Fruit fly (Drosophila melanogaster): ENCODE results near the gene CG2200.

The CG2200 gene

dm6 chrX:13130175-13130822, 36.2 kb downstream of the CG2200 start (continued):
- TF ChIP-seq so (GFP tag; IDR thresholded peaks at IDR 0.05): peak; percentile 34; the same call in 1 of the 3 replicates
- no peak for TF ChIP-seq CG17612 (GFP tag; IDR thresholded peaks at IDR 0.05)
- no peak for TF ChIP-seq CG3838 (GFP tag; optimal IDR thresholded peaks at IDR 0.05)
- no peak for TF ChIP-seq sima (GFP tag; optimal IDR thresholded peaks at IDR 0.05)
- TF ChIP-seq h (optimal IDR thresholded peaks at IDR 0.05): no peak
- TF ChIP-seq CG11723 (GFP tag; optimal IDR thresholded peaks at IDR 0.05): peak; percentile 61
- peak; percentile 48 for TF ChIP-seq Lhr (GFP tag; optimal IDR thresholded peaks at IDR 0.05)
- TF ChIP-seq CG10462 (GFP tag; optimal IDR thresholded peaks at IDR 0.05): peak; percentile 22
- TF ChIP-seq pzg (GFP tag; optimal IDR thresholded peaks at IDR 0.05): no peak
- peak; percentile 7 for TF ChIP-seq CG15073 (GFP tag; optimal IDR thresholded peaks at IDR 0.05)
- peak; percentile 27 for TF ChIP-seq CG5245 (GFP tag; optimal IDR thresholded peaks at IDR 0.05)
- TF ChIP-seq eve (GFP tag; optimal IDR thresholded peaks at IDR 0.05): peak in 1 of 2 experiments; percentile 92
- TF ChIP-seq dmrt99B (tag; optimal IDR thresholded peaks at IDR 0.05): peak; percentile 83
- TF ChIP-seq CG4360 (GFP tag; IDR thresholded peaks at IDR 0.05): no peak
- peak; percentile 65 for TF ChIP-seq CG17829 (tag; optimal IDR thresholded peaks at IDR 0.05)
- peak; percentile 64 for TF ChIP-seq CG4820 (GFP tag; optimal IDR thresholded peaks at IDR 0.05)
- TF ChIP-seq CG4404 (GFP tag; IDR thresholded peaks at IDR 0.05): no peak
- TF ChIP-seq ERR (GFP tag; optimal IDR thresholded peaks at IDR 0.05): peak; percentile 29
- TF ChIP-seq Abd-B (GFP tag; optimal IDR thresholded peaks at IDR 0.05): peak; percentile 42
- TF ChIP-seq CG32532 (GFP tag; IDR thresholded peaks at IDR 0.05): peak; percentile 34; the same call in 1 of the 2 replicates
- no peak; the same call in 1 of the 2 replicates for TF ChIP-seq sob (GFP tag; IDR thresholded peaks at IDR 0.05)
- peak; percentile 48 for TF ChIP-seq esg (GFP tag; conservative IDR thresholded peaks at IDR 0.05)
- TF ChIP-seq br (optimal IDR thresholded peaks at IDR 0.05): no peak
- TF ChIP-seq Dip2 (GFP tag; IDR thresholded peaks at IDR 0.05): no peak
- TF ChIP-seq CG18599 (GFP tag; optimal IDR thresholded peaks at IDR 0.05): peak; percentile 77
- peak; percentile 5 for TF ChIP-seq CTCF (GFP tag; optimal IDR thresholded peaks at IDR 0.05)
- TF ChIP-seq CG34376 (GFP tag; optimal IDR thresholded peaks at IDR 0.05): peak; percentile 63
- TF ChIP-seq usp (GFP tag; optimal IDR thresholded peaks at IDR 0.05): no peak
- peak; percentile 75 for TF ChIP-seq PHDP (tag; optimal IDR thresholded peaks at IDR 0.05)
- peak; percentile 13 for TF ChIP-seq CG10274 (GFP tag; optimal IDR thresholded peaks at IDR 0.05)
- TF ChIP-seq klu (GFP tag; IDR thresholded peaks at IDR 0.05): 0 out of 2 replicates have a peak, but pooled peaks have one; percentile 21
- TF ChIP-seq HmgZ (tag; optimal IDR thresholded peaks at IDR 0.05): peak; percentile 56
- peak; percentile 55 for TF ChIP-seq CG9932 (GFP tag; IDR thresholded peaks at IDR 0.05)
- peak; percentile 83 for TF ChIP-seq Fer1 (GFP tag; optimal IDR thresholded peaks at IDR 0.05)
- no peak for TF ChIP-seq Ets97D (GFP tag; optimal IDR thresholded peaks at IDR 0.05)
- TF ChIP-seq wdn (GFP tag; IDR thresholded peaks at IDR 0.05): no peak
- 0 out of 2 replicates have a peak, but pooled peaks have one; percentile 16 for TF ChIP-seq seq (GFP tag; IDR thresholded peaks at IDR 0.05)
- peak; percentile 46 for TF ChIP-seq CG2875 (GFP tag; optimal IDR thresholded peaks at IDR 0.05)
- TF ChIP-seq CG1602 (GFP tag; optimal IDR thresholded peaks at IDR 0.05): peak; percentile 73
- no peak for TF ChIP-seq HLH4C (GFP tag; IDR thresholded peaks at IDR 0.05; ENCODE audit: partially characterized antibody)
- TF ChIP-seq odd (GFP tag; optimal IDR thresholded peaks at IDR 0.05): peak; percentile 80
- no peak for TF ChIP-seq aop (GFP tag; IDR thresholded peaks at IDR 0.05)
- 0 out of 2 replicates have a peak, but pooled peaks have one; percentile 28 for TF ChIP-seq ap (GFP tag; IDR thresholded peaks at IDR 0.05)
- TF ChIP-seq bbx (GFP tag; IDR thresholded peaks at IDR 0.05; ENCODE audit: partially characterized antibody): no peak
- peak; percentile 57 for TF ChIP-seq exex (tag; optimal IDR thresholded peaks at IDR 0.05)
- TF ChIP-seq D19A (tag; optimal IDR thresholded peaks at IDR 0.05): peak; percentile 80
- TF ChIP-seq CG10366 (GFP tag; IDR thresholded peaks at IDR 0.05): no peak; the same call in 1 of the 2 replicates
- no peak for TF ChIP-seq Sin3A (optimal IDR thresholded peaks at IDR 0.05)
- TF ChIP-seq HLH54F (GFP tag; optimal IDR thresholded peaks at IDR 0.05): peak; percentile 57
- no peak for TF ChIP-seq stwl (tag; optimal IDR thresholded peaks at IDR 0.05)
- TF ChIP-seq fd64A (GFP tag; optimal IDR thresholded peaks at IDR 0.05): peak; percentile 9
- TF ChIP-seq CG7357 (GFP tag; IDR thresholded peaks at IDR 0.05): no peak

Measured in whole organism, embryonic.